Worm (Caenorhabditis elegans) whole organism, late embryonic: Measurements from ENCODE around the gene K02C4.3.

Experiments
- C08G9.2 ChIP-seq: sonication (generic microtip); optimal IDR thresholded peaks from 2 replicates; lab custom pipeline; 2016; ENCODE audit warnings: mild to moderate bottlenecking, missing genetic modification characterization, moderate library complexity, missing compliant biosample characterization
- C38D4.7 ChIP-seq: fragments of 200-800 bp; sonication (Bioruptor generic); optimal IDR thresholded peaks from 2 replicates; lab custom pipeline; 2018; ENCODE audit warnings: mild to moderate bottlenecking, missing genetic modification characterization, moderate library complexity, missing compliant biosample characterization
- F13H6.1 ChIP-seq: sonication (generic microtip); optimal IDR thresholded peaks from 2 replicates; lab custom pipeline; 2016; ENCODE audit warnings: missing genetic modification characterization, missing compliant biosample characterization
- K02D7.2 ChIP-seq: sonication (generic microtip); optimal IDR thresholded peaks from 2 replicates; lab custom pipeline; 2017; ENCODE audit warnings: mild to moderate bottlenecking, missing genetic modification characterization, missing compliant biosample characterization
- K09A11.1 ChIP-seq: sonication (generic microtip); optimal IDR thresholded peaks from 2 replicates; lab custom pipeline; 2017; ENCODE audit warnings: antibody characterized with exemption, mild to moderate bottlenecking, missing genetic modification characterization, missing compliant biosample characterization; ENCODE audit not compliant: insufficient read depth
- T23F11.4 ChIP-seq: fragments of 200-800 bp; sonication (Bioruptor generic); optimal IDR thresholded peaks from 2 replicates; lab custom pipeline; 2018; ENCODE audit warnings: mild to moderate bottlenecking, missing genetic modification characterization, missing compliant biosample characterization
- Y22D7AL.16 ChIP-seq: sonication (generic microtip); optimal IDR thresholded peaks from 2 replicates; lab custom pipeline; 2016; ENCODE audit warnings: missing genetic modification characterization, missing compliant biosample characterization
- ahr-1 ChIP-seq: sonication (generic microtip); optimal IDR thresholded peaks from 2 replicates; lab custom pipeline; 2016; ENCODE audit warnings: missing genetic modification characterization, missing compliant biosample characterization
- ama-1 ChIP-seq: fragments of 150-350 bp; optimal IDR thresholded peaks from 2 replicates; lab custom pipeline; 2014
- ceh-19 ChIP-seq: fragments of 200-800 bp; sonication (Bioruptor generic); optimal IDR thresholded peaks from 2 replicates; lab custom pipeline; 2018; ENCODE audit warnings: mild to moderate bottlenecking, missing genetic modification characterization, missing compliant biosample characterization
- ceh-2 ChIP-seq: sonication (generic microtip); optimal IDR thresholded peaks from 2 replicates; lab custom pipeline; 2016; ENCODE audit warnings: missing genotype, missing genetic modification characterization, missing compliant biosample characterization
- ceh-24 ChIP-seq: sonication (generic microtip); optimal IDR thresholded peaks from 2 replicates; lab custom pipeline; 2016; ENCODE audit warnings: mild to moderate bottlenecking, missing genetic modification characterization, missing compliant biosample characterization
- ceh-30 ChIP-seq: fragments of 150-350 bp; optimal IDR thresholded peaks from 2 replicates; lab custom pipeline; 2014; ENCODE audit warnings: missing biosample characterization, missing genetic modification characterization
- ceh-31 ChIP-seq: sonication (generic microtip); optimal IDR thresholded peaks from 2 replicates; lab custom pipeline; 2016; ENCODE audit warnings: missing genetic modification characterization, missing compliant biosample characterization
- ceh-34 ChIP-seq: sonication (generic microtip); optimal IDR thresholded peaks from 2 replicates; lab custom pipeline; 2016; ENCODE audit warnings: mild to moderate bottlenecking, missing genetic modification characterization, missing compliant biosample characterization
- ceh-45 ChIP-seq: fragments of 200-800 bp; sonication (Bioruptor generic); IDR thresholded peaks from 2 replicates; pipeline ENCODE4 v1.3.6; 2022; ENCODE audit warnings: missing genetic modification reagents, missing genetic modification characterization, missing compliant biosample characterization
- ceh-48 ChIP-seq: sonication (generic microtip); optimal IDR thresholded peaks from 2 replicates; lab custom pipeline; 2016; ENCODE audit warnings: missing genetic modification characterization, inconsistent platforms, missing compliant biosample characterization
- ceh-6 ChIP-seq: fragments of 200-800 bp; sonication (Bioruptor generic); optimal IDR thresholded peaks from 2 replicates; lab custom pipeline; 2018; ENCODE audit warnings: mild to moderate bottlenecking, missing genetic modification characterization, missing compliant biosample characterization
- che-1 ChIP-seq: sonication (generic microtip); optimal IDR thresholded peaks from 2 replicates; lab custom pipeline; 2016; ENCODE audit warnings: mild to moderate bottlenecking, missing genetic modification characterization, missing compliant biosample characterization
- dmd-4 ChIP-seq: sonication (generic microtip); optimal IDR thresholded peaks from 2 replicates; lab custom pipeline; 2016; ENCODE audit warnings: borderline replicate concordance, missing genetic modification characterization, missing compliant biosample characterization
- dve-1 ChIP-seq: sonication (generic microtip); optimal IDR thresholded peaks from 2 replicates; lab custom pipeline; 2017; ENCODE audit warnings: antibody characterized with exemption, mild to moderate bottlenecking, missing genetic modification characterization, missing compliant biosample characterization
- elt-2 ChIP-seq: sonication (generic microtip); optimal IDR thresholded peaks from 2 replicates; lab custom pipeline; 2016; ENCODE audit warnings: missing genetic modification reagents, missing genetic modification characterization, missing compliant biosample characterization
- eyg-1 ChIP-seq: sonication (generic microtip); optimal IDR thresholded peaks from 2 replicates; lab custom pipeline; 2016; ENCODE audit warnings: missing genotype, missing genetic modification characterization, missing compliant biosample characterization
- fkh-10 ChIP-seq: fragments of 150-350 bp; optimal IDR thresholded peaks from 2 replicates; lab custom pipeline; 2014; ENCODE audit warnings: missing biosample characterization, missing genetic modification reagents, missing genetic modification characterization
- fkh-6 ChIP-seq: sonication (generic microtip); optimal IDR thresholded peaks from 2 replicates; lab custom pipeline; 2016; ENCODE audit warnings: missing genetic modification characterization, missing compliant biosample characterization
- gmeb-2 ChIP-seq: sonication (generic microtip); optimal IDR thresholded peaks from 2 replicates; lab custom pipeline; 2016; ENCODE audit warnings: missing genetic modification characterization, inconsistent platforms, missing compliant biosample characterization
- hlh-15 ChIP-seq: sonication (generic microtip); optimal IDR thresholded peaks from 2 replicates; lab custom pipeline; 2016; ENCODE audit warnings: missing genetic modification characterization, missing compliant biosample characterization
- hlh-6 ChIP-seq: sonication (generic microtip); optimal IDR thresholded peaks from 2 replicates; lab custom pipeline; 2016; ENCODE audit warnings: missing genotype, missing genetic modification characterization, missing compliant biosample characterization
- lim-6 ChIP-seq: sonication (generic microtip); optimal IDR thresholded peaks from 2 replicates; lab custom pipeline; 2016; ENCODE audit warnings: missing genetic modification characterization, missing compliant biosample characterization
- lin-11 ChIP-seq: fragments of 200-800 bp; sonication (Bioruptor generic); optimal IDR thresholded peaks from 2 replicates; lab custom pipeline; 2018; ENCODE audit warnings: mild to moderate bottlenecking, missing genetic modification characterization, missing compliant biosample characterization
- madf-2 ChIP-seq: sonication (generic microtip); optimal IDR thresholded peaks from 2 replicates; lab custom pipeline; 2017; ENCODE audit warnings: missing genetic modification characterization, missing compliant biosample characterization
- mec-3 ChIP-seq: sonication (generic microtip); optimal IDR thresholded peaks from 2 replicates; lab custom pipeline; 2016; ENCODE audit warnings: borderline replicate concordance, missing genetic modification characterization, missing compliant biosample characterization
- nfya-1 ChIP-seq: sonication (generic microtip); optimal IDR thresholded peaks from 2 replicates; lab custom pipeline; 2017; ENCODE audit warnings: missing genetic modification characterization, mild to moderate bottlenecking, missing compliant biosample characterization, antibody characterized with exemption, moderate library complexity
- nhr-11 ChIP-seq: fragments of 150-350 bp; optimal IDR thresholded peaks from 2 replicates; lab custom pipeline; 2014; ENCODE audit warnings: missing biosample characterization, missing genetic modification characterization
- nhr-232 ChIP-seq: sonication (generic microtip); optimal IDR thresholded peaks from 2 replicates; lab custom pipeline; 2016; ENCODE audit warnings: missing genetic modification characterization, missing compliant biosample characterization
- odd-2 ChIP-seq: sonication (generic microtip); optimal IDR thresholded peaks from 2 replicates; lab custom pipeline; 2017; ENCODE audit warnings: antibody characterized with exemption, mild to moderate bottlenecking, missing genetic modification characterization, missing compliant biosample characterization
- pag-3 ChIP-seq: sonication (generic microtip); optimal IDR thresholded peaks from 2 replicates; lab custom pipeline; 2016; ENCODE audit warnings: missing compliant biosample characterization, missing genetic modification characterization, borderline replicate concordance
- pax-1 ChIP-seq: fragments of 150-350 bp; optimal IDR thresholded peaks from 2 replicates; lab custom pipeline; 2014; ENCODE audit warnings: missing biosample characterization, missing genetic modification characterization
- pha-2 ChIP-seq: sonication (generic microtip); optimal IDR thresholded peaks from 2 replicates; lab custom pipeline; 2017; ENCODE audit warnings: mild to moderate bottlenecking, missing genetic modification characterization, missing compliant biosample characterization
- pha-4 ChIP-seq: fragments of 150-350 bp; optimal IDR thresholded peaks from 2 replicates; lab custom pipeline; 2018; ENCODE audit warnings: missing biosample characterization, missing genetic modification reagents, missing genetic modification characterization
- pqm-1 ChIP-seq: sonication (generic microtip); optimal IDR thresholded peaks from 2 replicates; lab custom pipeline; 2016; ENCODE audit warnings: missing genetic modification characterization, missing compliant biosample characterization
- pros-1 ChIP-seq: fragments of 150-350 bp; optimal IDR thresholded peaks from 2 replicates; lab custom pipeline; 2014; ENCODE audit warnings: missing biosample characterization, missing genetic modification reagents, missing genetic modification characterization
- ref-2 ChIP-seq: sonication (generic microtip); optimal IDR thresholded peaks from 2 replicates; lab custom pipeline; 2016; ENCODE audit warnings: missing genetic modification characterization, missing compliant biosample characterization
- rnt-1 ChIP-seq: sonication (generic microtip); optimal IDR thresholded peaks from 2 replicates; lab custom pipeline; 2016; ENCODE audit warnings: missing genetic modification characterization, missing compliant biosample characterization
- sdc-2 ChIP-seq: sonication (generic microtip); optimal IDR thresholded peaks from 2 replicates; lab custom pipeline; 2016; ENCODE audit warnings: missing genotype, missing genetic modification characterization, missing compliant biosample characterization
- sox-2 ChIP-seq: fragments of 200-800 bp; sonication (Bioruptor generic); IDR thresholded peaks from 2 replicates; pipeline ENCODE4 v1.3.6; 2022; ENCODE audit warnings: missing genetic modification reagents, missing genetic modification characterization, missing compliant biosample characterization
- sox-4 ChIP-seq: sonication (generic microtip); optimal IDR thresholded peaks from 2 replicates; lab custom pipeline; 2017; ENCODE audit warnings: mild to moderate bottlenecking, missing genetic modification characterization, inconsistent platforms, missing compliant biosample characterization
- tbx-2 ChIP-seq: sonication (generic microtip); optimal IDR thresholded peaks from 2 replicates; lab custom pipeline; 2016; ENCODE audit warnings: missing genetic modification characterization, missing compliant biosample characterization
- tbx-7 ChIP-seq: sonication (generic microtip); optimal IDR thresholded peaks from 2 replicates; lab custom pipeline; 2016; ENCODE audit warnings: missing genotype, missing genetic modification characterization, missing compliant biosample characterization
- unc-3 ChIP-seq, 2 experiments: fragments of 200-800 bp in 1 of 2; sonication (Bioruptor generic) in 1 of 2; sonication (generic microtip) in 1 of 2; conservative IDR thresholded peaks in 1 of 2; optimal IDR thresholded peaks in 1 of 2; 2 replicates each; pipeline versions ENCODE4 v1.3.6 to Lab custom; 2016 to 2022; ENCODE audit warnings: missing compliant biosample characterization in 2 of 2, missing genetic modification characterization in 2 of 2, missing genetic modification reagents in 1 of 2
- unc-42 ChIP-seq: sonication (generic microtip); optimal IDR thresholded peaks from 2 replicates; lab custom pipeline; 2016; ENCODE audit warnings: missing genotype, missing genetic modification characterization, missing compliant biosample characterization
- unc-86 ChIP-seq: sonication (generic microtip); optimal IDR thresholded peaks from 2 replicates; lab custom pipeline; 2016; ENCODE audit warnings: missing genetic modification characterization, missing compliant biosample characterization
- zip-5 ChIP-seq: sonication (generic microtip); optimal IDR thresholded peaks from 2 replicates; lab custom pipeline; 2016; ENCODE audit warnings: missing genetic modification characterization, missing compliant biosample characterization

K02C4.3 gene

DNA sequence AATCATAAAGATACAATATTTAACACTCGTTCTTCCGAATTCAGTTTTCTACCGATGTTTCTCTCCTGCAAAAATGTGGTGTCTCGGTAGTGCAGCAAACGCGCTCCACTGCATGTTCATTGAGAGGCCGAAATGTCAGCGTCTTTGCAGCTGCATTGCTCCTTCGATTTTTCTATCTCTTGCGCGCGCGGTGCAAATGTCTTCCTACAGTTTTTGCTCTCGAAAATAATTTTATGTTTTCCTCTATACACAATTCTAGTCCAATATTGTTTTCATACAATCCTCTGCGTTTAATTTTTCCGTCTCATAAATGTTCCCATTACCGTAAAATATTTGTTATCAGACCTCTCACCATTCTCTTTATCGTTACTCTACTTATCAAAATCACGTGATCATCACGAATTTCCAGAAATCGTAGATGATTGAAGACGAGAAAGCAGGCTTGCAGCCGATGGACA lies 24.3 kb downstream of the K02C4.3 start, which contains the start of gene ufd-2:
Gene ufd-2 (plus strand): TSS at position 408 of the 458 bp plus-strand sequence.
- no peak for TF ChIP-seq eyg-1 (tag; lab: Kevin White, UChicago)
- TF ChIP-seq ceh-31 (tag; lab: Kevin White, UChicago), result peak; percentile 94
- peak; percentile 75 for TF ChIP-seq rnt-1
- no peak for TF ChIP-seq pha-4 (tag; lab: Kevin White, UChicago)
- TF ChIP-seq nhr-11 (tag; lab: Kevin White, UChicago), result no peak
- no peak for TF ChIP-seq ceh-45 (GFP tag; lab: Robert Waterston, UW)
- peak; percentile 90 for TF ChIP-seq tbx-2
- TF ChIP-seq T23F11.4 (GFP tag; lab: Kevin White, UChicago), result no peak
- TF ChIP-seq ceh-34 (tag; lab: Kevin White, UChicago), result peak; percentile 48
- TF ChIP-seq sox-4 (tag; lab: Kevin White, UChicago), result no peak
- TF ChIP-seq pag-3 (tag; lab: Kevin White, UChicago), result no peak
- TF ChIP-seq ref-2 (tag; lab: Kevin White, UChicago), result peak; percentile 82
- peak; percentile 73 for TF ChIP-seq ceh-2 (tag; lab: Kevin White, UChicago)
- TF ChIP-seq dve-1 (tag; lab: Kevin White, UChicago), result peak; percentile 20
- no peak for TF ChIP-seq dmd-4
- TF ChIP-seq pros-1 (tag; lab: Kevin White, UChicago), result peak; percentile 38
- no peak for TF ChIP-seq C38D4.7 (GFP tag; lab: Kevin White, UChicago)
- TF ChIP-seq unc-86 (tag; lab: Kevin White, UChicago), result peak; percentile 36
- no peak for TF ChIP-seq madf-2 (tag; lab: Kevin White, UChicago)
- no peak for TF ChIP-seq gmeb-2 (tag; lab: Kevin White, UChicago)
- TF ChIP-seq lim-6 (tag; lab: Kevin White, UChicago), result no peak
- no peak for TF ChIP-seq mec-3 (tag; lab: Kevin White, UChicago)
- peak; percentile 64 for TF ChIP-seq zip-5 (tag; lab: Kevin White, UChicago)
- TF ChIP-seq C08G9.2 (tag; lab: Kevin White, UChicago), result peak; percentile 71
- TF ChIP-seq hlh-15 (tag; lab: Kevin White, UChicago), result no peak
- peak; percentile 19 for TF ChIP-seq ahr-1 (tag; lab: Kevin White, UChicago)
- no peak for TF ChIP-seq odd-2 (tag; lab: Kevin White, UChicago)
- TF ChIP-seq fkh-6 (tag; lab: Kevin White, UChicago), result peak; percentile 57
- no peak for TF ChIP-seq nhr-232 (tag; lab: Kevin White, UChicago)
- TF ChIP-seq sdc-2 (tag; lab: Kevin White, UChicago), result no peak
- peak; percentile 68 for TF ChIP-seq F13H6.1
- TF ChIP-seq lin-11, result no peak
- TF ChIP-seq nfya-1 (tag; lab: Kevin White, UChicago), result peak; percentile 63
- peak; percentile 79 for TF ChIP-seq elt-2 (tag; lab: Kevin White, UChicago)
- no peak for TF ChIP-seq fkh-10 (GFP tag; lab: Kevin White, UChicago)
- TF ChIP-seq unc-3 (GFP tag; conservative IDR thresholded peaks at IDR 0.05; lab: Robert Waterston, UW), result 0 out of 2 replicates have a peak, but pooled peaks have one; percentile 14
- TF ChIP-seq unc-3 (tag; optimal IDR thresholded peaks at IDR 0.05; lab: Kevin White, UChicago), result no peak
- no peak for TF ChIP-seq pqm-1 (tag; lab: Kevin White, UChicago)
- no peak for TF ChIP-seq ceh-19 (GFP tag; lab: Kevin White, UChicago)
- no peak for TF ChIP-seq pax-1 (tag; lab: Kevin White, UChicago)
- TF ChIP-seq hlh-6 (tag; lab: Kevin White, UChicago), result no peak
- TF ChIP-seq ceh-24, result no peak
- peak; percentile 51 for TF ChIP-seq tbx-7 (tag; lab: Kevin White, UChicago)
- no peak for TF ChIP-seq che-1 (tag; lab: Kevin White, UChicago)
- TF ChIP-seq ceh-48 (tag; lab: Kevin White, UChicago), result peak; percentile 20
- TF ChIP-seq K09A11.1 (tag; lab: Kevin White, UChicago), result no peak
- no peak for TF ChIP-seq ama-1 (lab: Kevin White, UChicago)
- TF ChIP-seq sox-2, result no peak
- TF ChIP-seq unc-42 (tag; lab: Kevin White, UChicago), result peak; percentile 66
- no peak for TF ChIP-seq ceh-30 (tag; lab: Kevin White, UChicago)
- TF ChIP-seq ceh-6 (GFP tag; lab: Kevin White, UChicago), result no peak
- TF ChIP-seq K02D7.2 (tag; lab: Kevin White, UChicago), result no peak
- no peak for TF ChIP-seq pha-2 (tag; lab: Kevin White, UChicago)
- TF ChIP-seq Y22D7AL.16 (tag; lab: Kevin White, UChicago), result no peak
